Fruit fly (Drosophila melanogaster) whole organism, embryonic: ENCODE results near the gene Sirup.

Source experiments
- Atf6 ChIP-seq: fragments of 200-800 bp; sonication (Bioruptor generic); IDR thresholded peaks from 2 replicates; pipeline ENCODE4 v1.3.6; 2022; ENCODE audit warnings: missing biosample characterization, missing genetic modification characterization
- B-H1 ChIP-seq: fragments of 200-800 bp; sonication (Bioruptor generic); IDR thresholded peaks from 3 replicates; pipeline ENCODE4 v1.3.6; 2022; ENCODE audit warnings: missing biosample characterization, missing genetic modification characterization
- CG10543 ChIP-seq: fragments of 200-800 bp; sonication (Bioruptor generic); optimal IDR thresholded peaks from 3 replicates; lab custom pipeline; 2017; ENCODE audit warnings: missing biosample characterization, mild to moderate bottlenecking, missing genetic modification characterization, moderate library complexity
- CG12155 ChIP-seq: fragments of 200-800 bp; sonication (Bioruptor generic); optimal IDR thresholded peaks from 3 replicates; lab custom pipeline; 2016; ENCODE audit warnings: missing biosample characterization, missing genetic modification characterization
- CG12391 ChIP-seq: fragments of 200-800 bp; sonication (Bioruptor generic); optimal IDR thresholded peaks from 3 replicates; lab custom pipeline; 2018; ENCODE audit warnings: missing biosample characterization, mild to moderate bottlenecking, missing genetic modification characterization, moderate library complexity
- CG13296 ChIP-seq: fragments of 200-800 bp; sonication (Bioruptor generic); optimal IDR thresholded peaks from 3 replicates; lab custom pipeline; 2018; ENCODE audit warnings: missing biosample characterization, mild to moderate bottlenecking, missing genetic modification characterization
- CG14441 ChIP-seq: fragments of 200-800 bp; sonication (Bioruptor generic); IDR thresholded peaks from 2 replicates; pipeline ENCODE4 v1.3.6; 2022; ENCODE audit warnings: missing biosample characterization, missing genetic modification characterization
- CG14710 ChIP-seq: fragments of 200-800 bp; sonication (Bioruptor generic); optimal IDR thresholded peaks from 3 replicates; lab custom pipeline; 2019; ENCODE audit warnings: missing biosample characterization, mild to moderate bottlenecking, missing genetic modification characterization, moderate library complexity
- CG14965 ChIP-seq: fragments of 200-800 bp; sonication (Bioruptor generic); optimal IDR thresholded peaks from 2 replicates; lab custom pipeline; 2016; ENCODE audit warnings: missing biosample characterization, missing genetic modification characterization, borderline replicate concordance
- CG17568 ChIP-seq: fragments of 200-800 bp; sonication (Bioruptor generic); optimal IDR thresholded peaks from 2 replicates; lab custom pipeline; 2018; ENCODE audit warnings: missing biosample characterization, mild to moderate bottlenecking, missing genetic modification characterization, moderate library complexity
- CG3065 ChIP-seq: fragments of 200-800 bp; sonication (Bioruptor generic); optimal IDR thresholded peaks from 2 replicates; lab custom pipeline; 2016; ENCODE audit warnings: missing biosample characterization, missing genetic modification characterization
- CG34422 ChIP-seq: fragments of 200-800 bp; sonication (Bioruptor generic); IDR thresholded peaks from 3 replicates; pipeline ENCODE4 v1.3.6; 2022; ENCODE audit warnings: missing biosample characterization, missing genetic modification characterization
- CG4360 ChIP-seq: fragments of 200-800 bp; sonication (Bioruptor generic); IDR thresholded peaks from 2 replicates; pipeline ENCODE4 v1.3.6; 2022; ENCODE audit warnings: missing biosample characterization, missing genetic modification characterization
- CG6689 ChIP-seq: fragments of 200-800 bp; sonication (Bioruptor generic); IDR thresholded peaks from 2 replicates; pipeline ENCODE4 v1.3.6; 2022; ENCODE audit warnings: missing biosample characterization, missing genetic modification characterization
- CG6791 ChIP-seq: fragments of 200-800 bp; sonication (Bioruptor generic); IDR thresholded peaks from 3 replicates; pipeline ENCODE4 v1.3.6; 2022; ENCODE audit warnings: missing biosample characterization, missing genetic modification characterization; ENCODE audit not compliant: partially characterized antibody
- CG7357 ChIP-seq: fragments of 200-800 bp; sonication (Bioruptor generic); IDR thresholded peaks from 3 replicates; pipeline ENCODE4 v1.3.6; 2022; ENCODE audit warnings: missing biosample characterization, missing genetic modification characterization
- CG9609 ChIP-seq: fragments of 200-800 bp; sonication (Bioruptor generic); optimal IDR thresholded peaks from 3 replicates; lab custom pipeline; 2016; ENCODE audit warnings: missing biosample characterization, missing genetic modification characterization
- Drgx ChIP-seq: fragments of 200-800 bp; sonication (Bioruptor generic); IDR thresholded peaks from 2 replicates; pipeline ENCODE4 v1.3.6; 2022; ENCODE audit warnings: missing biosample characterization, missing genetic modification characterization
- Fer1 ChIP-seq: fragments of 200-800 bp; sonication (Bioruptor generic); optimal IDR thresholded peaks from 2 replicates; lab custom pipeline; 2017; ENCODE audit warnings: missing biosample characterization, mild to moderate bottlenecking, missing genetic modification characterization
- H15 ChIP-seq: fragments of 200-800 bp; sonication (Bioruptor generic); IDR thresholded peaks from 3 replicates; pipeline ENCODE4 v1.3.6; 2022; ENCODE audit warnings: missing biosample characterization, missing genetic modification characterization
- Hr39 ChIP-seq: fragments of >200 bp; optimal IDR thresholded peaks from 2 replicates; lab custom pipeline; 2017
- Kr ChIP-seq: fragments of 200-800 bp; sonication (Bioruptor generic); optimal IDR thresholded peaks from 2 replicates; lab custom pipeline; 2017; ENCODE audit warnings: missing biosample characterization, mild to moderate bottlenecking, missing genetic modification characterization
- MTF-1 ChIP-seq: fragments of 200-800 bp; sonication (Bioruptor generic); optimal IDR thresholded peaks from 2 replicates; lab custom pipeline; 2018; ENCODE audit warnings: missing biosample characterization, mild to moderate bottlenecking, missing genetic modification characterization, borderline replicate concordance
- Mad ChIP-seq: fragments of 200-800 bp; sonication (Bioruptor generic); optimal IDR thresholded peaks from 2 replicates; lab custom pipeline; 2016; ENCODE audit warnings: missing biosample characterization, missing genetic modification characterization
- Med ChIP-seq: fragments of 200-800 bp; sonication (Bioruptor generic); peaks from one replicate; lab custom pipeline; 2016; ENCODE audit warnings: missing biosample characterization, missing genetic modification characterization, mild to moderate bottlenecking, inconsistent platforms, moderate library complexity
- Nf-YC ChIP-seq: fragments of 200-800 bp; optimal IDR thresholded peaks from 3 replicates; lab custom pipeline; 2019; ENCODE audit warnings: missing biosample characterization, mild to moderate bottlenecking, missing genetic modification characterization, moderate library complexity
- Rx ChIP-seq: fragments of 200-800 bp; sonication (Bioruptor generic); IDR thresholded peaks from 2 replicates; pipeline ENCODE4 v1.3.6; 2022; ENCODE audit warnings: missing biosample characterization, missing genetic modification characterization
- Sox100B ChIP-seq: fragments of 200-800 bp; sonication (Bioruptor generic); optimal IDR thresholded peaks from 3 replicates; lab custom pipeline; 2018; ENCODE audit warnings: missing biosample characterization, mild to moderate bottlenecking, missing genetic modification characterization
- Sry-δ ChIP-seq: fragments of 200-800 bp; sonication (Bioruptor generic); optimal IDR thresholded peaks from 2 replicates; lab custom pipeline; 2016; ENCODE audit warnings: missing biosample characterization, missing genetic modification characterization
- Xbp1 ChIP-seq: fragments of 200-800 bp; sonication (Bioruptor generic); optimal IDR thresholded peaks from 3 replicates; lab custom pipeline; 2016; ENCODE audit warnings: missing biosample characterization, mild to moderate bottlenecking, missing genetic modification characterization
- YL-1 ChIP-seq: fragments of 200-800 bp; sonication (Bioruptor generic); optimal IDR thresholded peaks from 3 replicates; lab custom pipeline; 2017; ENCODE audit warnings: missing biosample characterization, mild to moderate bottlenecking, missing genetic modification characterization
- ash1 ChIP-seq: fragments of 200-800 bp; sonication (Bioruptor generic); optimal IDR thresholded peaks from 2 replicates; lab custom pipeline; 2018; ENCODE audit warnings: missing biosample characterization, mild to moderate bottlenecking, missing genetic modification characterization
- bbx ChIP-seq: fragments of 200-800 bp; sonication (Bioruptor generic); IDR thresholded peaks from 2 replicates; pipeline ENCODE4 v1.3.6; 2022; ENCODE audit warnings: missing biosample characterization, missing genetic modification characterization; ENCODE audit not compliant: partially characterized antibody
- corto ChIP-seq: fragments of 200-800 bp; sonication (Bioruptor generic); optimal IDR thresholded peaks from 2 replicates; lab custom pipeline; 2016; ENCODE audit warnings: missing biosample characterization, mild to moderate bottlenecking, missing genetic modification characterization, moderate library complexity
- dimm ChIP-seq: fragments of 200-800 bp; sonication (Bioruptor generic); IDR thresholded peaks from 2 replicates; pipeline ENCODE4 v1.3.6; 2022; ENCODE audit warnings: missing biosample characterization, missing genetic modification characterization
- disco-r ChIP-seq: fragments of 200-800 bp; sonication (Bioruptor generic); optimal IDR thresholded peaks from 2 replicates; lab custom pipeline; 2016; ENCODE audit warnings: missing biosample characterization, missing genetic modification characterization
- dmrt11E ChIP-seq: fragments of 200-800 bp; sonication (Bioruptor generic); optimal IDR thresholded peaks from 3 replicates; lab custom pipeline; 2018; ENCODE audit warnings: missing biosample characterization, mild to moderate bottlenecking, missing genetic modification characterization, moderate library complexity
- fd102C ChIP-seq: fragments of 200-800 bp; sonication (Bioruptor generic); optimal IDR thresholded peaks from 2 replicates; lab custom pipeline; 2018; ENCODE audit warnings: missing biosample characterization, mild to moderate bottlenecking, missing genetic modification characterization, moderate library complexity
- fd3F ChIP-seq: fragments of 200-800 bp; sonication (Bioruptor generic); optimal IDR thresholded peaks from 2 replicates; lab custom pipeline; 2018; ENCODE audit warnings: missing biosample characterization, mild to moderate bottlenecking, missing genetic modification characterization, moderate library complexity
- gro ChIP-seq: fragments of 200-800 bp; sonication (Bioruptor generic); optimal IDR thresholded peaks from 2 replicates; lab custom pipeline; 2016; ENCODE audit warnings: missing biosample characterization, missing genetic modification characterization
- inv ChIP-seq: fragments of 200-800 bp; sonication (Bioruptor generic); IDR thresholded peaks from 2 replicates; pipeline ENCODE4 v1.3.6; 2022; ENCODE audit warnings: missing biosample characterization, missing genetic modification characterization; ENCODE audit not compliant: partially characterized antibody
- lilli ChIP-seq: fragments of 200-800 bp; sonication (Bioruptor generic); optimal IDR thresholded peaks from 3 replicates; lab custom pipeline; 2016; ENCODE audit warnings: missing biosample characterization, missing genetic modification characterization
- lmd ChIP-seq: fragments of 200-800 bp; sonication (Bioruptor generic); IDR thresholded peaks from 2 replicates; pipeline ENCODE4 v1.3.6; 2022; ENCODE audit warnings: missing biosample characterization, missing genetic modification characterization
- pfk ChIP-seq: fragments of 200-800 bp; sonication (Bioruptor generic); optimal IDR thresholded peaks from 2 replicates; lab custom pipeline; 2018; ENCODE audit warnings: missing biosample characterization, mild to moderate bottlenecking, missing genetic modification characterization, moderate library complexity
- phol ChIP-seq: fragments of 200-800 bp; sonication (Bioruptor generic); optimal IDR thresholded peaks from 3 replicates; lab custom pipeline; 2018; ENCODE audit warnings: missing biosample characterization, mild to moderate bottlenecking, missing genetic modification characterization, moderate library complexity
- pum ChIP-seq: fragments of 200-800 bp; sonication (Bioruptor generic); optimal IDR thresholded peaks from 2 replicates; lab custom pipeline; 2016; ENCODE audit warnings: missing biosample characterization, missing genetic modification characterization
- slp2 ChIP-seq: fragments of 200-800 bp; sonication (Bioruptor generic); optimal IDR thresholded peaks from 2 replicates; lab custom pipeline; 2016; ENCODE audit warnings: missing biosample characterization, missing genetic modification characterization
- tgo ChIP-seq: fragments of 200-800 bp; sonication (Bioruptor generic); IDR thresholded peaks from 3 replicates; pipeline ENCODE4 v1.3.6; 2022; ENCODE audit warnings: missing biosample characterization, missing genetic modification characterization
- tio ChIP-seq: fragments of 200-800 bp; sonication (Bioruptor generic); optimal IDR thresholded peaks from 2 replicates; lab custom pipeline; 2017; ENCODE audit warnings: missing biosample characterization, missing genetic modification characterization, inconsistent platforms
- ttk ChIP-seq: fragments of 200-800 bp; sonication (Bioruptor generic); IDR thresholded peaks from 2 replicates; pipeline ENCODE4 v2.1.2; 2022; ENCODE audit warnings: missing biosample characterization, missing genetic modification characterization
- usp ChIP-seq: fragments of >200 bp; optimal IDR thresholded peaks from 2 replicates; lab custom pipeline; 2017; ENCODE audit warnings: missing biosample characterization, missing genetic modification characterization

Sirup gene

DNA sequence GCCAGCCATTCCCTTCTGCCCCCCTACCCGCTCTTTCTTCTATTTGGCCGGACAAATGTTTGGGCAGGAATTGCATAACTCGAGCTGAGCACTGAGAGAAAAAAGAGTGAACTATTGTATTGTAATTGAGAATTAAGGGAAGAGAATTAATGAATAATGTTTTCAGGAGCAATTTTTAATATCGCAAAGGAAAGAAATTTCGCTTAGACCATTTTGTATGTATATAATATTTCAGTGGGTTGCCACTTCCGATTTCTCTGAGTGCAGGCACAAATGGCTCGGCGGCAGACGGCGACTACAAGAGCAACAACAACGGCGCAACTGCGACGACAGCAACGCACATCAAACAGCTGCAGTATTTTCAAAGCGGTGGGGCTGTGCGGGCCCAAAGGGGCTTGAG is 34.1 kb upstream of the Sirup start (continued):
- peak; percentile 41 for TF ChIP-seq CG12155
- TF ChIP-seq Nf-YC, result peak; percentile 13
- TF ChIP-seq gro (GFP tag; lab: Kevin White, UChicago), result no peak
- no peak for TF ChIP-seq bbx (GFP tag; lab: Robert Waterston, UW)
- peak; percentile 74; the same call in 2 of the 3 replicates for TF ChIP-seq CG7357
- peak; percentile 69 for TF ChIP-seq slp2 (GFP tag; lab: Kevin White, UChicago)
- TF ChIP-seq MTF-1 (GFP tag; lab: Kevin White, UChicago), result peak; percentile 26
- no peak for TF ChIP-seq usp (GFP tag; lab: Kevin White, UChicago)
- TF ChIP-seq dmrt11E, result peak; percentile 29
- peak; percentile 62 for TF ChIP-seq tio (GFP tag; lab: Kevin White, UChicago)
- TF ChIP-seq pum (GFP tag; lab: Kevin White, UChicago), result peak; percentile 73
- TF ChIP-seq lilli, result peak; percentile 62
- no peak for TF ChIP-seq pfk (GFP tag; lab: Kevin White, UChicago)
- TF ChIP-seq Rx (GFP tag; lab: Robert Waterston, UW), result peak; percentile 76
- no peak for TF ChIP-seq CG14965 (GFP tag; lab: Kevin White, UChicago)
- no peak for TF ChIP-seq corto (GFP tag; lab: Kevin White, UChicago)
- no peak for TF ChIP-seq CG10543
- TF ChIP-seq Med (GFP tag; lab: Kevin White, UChicago), result peak; percentile 92
- peak; percentile 84 for TF ChIP-seq CG6689 (GFP tag; lab: Robert Waterston, UW)
- peak; percentile 36 for TF ChIP-seq disco-r
- peak; percentile 49 for TF ChIP-seq fd3F (GFP tag; lab: Kevin White, UChicago)
- peak; percentile 42 for TF ChIP-seq CG13296 (GFP tag; lab: Kevin White, UChicago)
- peak; percentile 87 for TF ChIP-seq ttk
- TF ChIP-seq Drgx (GFP tag; lab: Robert Waterston, UW), result peak; percentile 93
- TF ChIP-seq CG9609, result peak; percentile 51
- TF ChIP-seq Sry-δ (GFP tag; lab: Kevin White, UChicago), result peak; percentile 18
- peak; percentile 78 for TF ChIP-seq CG12391 (tag; lab: Kevin White, UChicago)
- no peak for TF ChIP-seq CG6791
- no peak for TF ChIP-seq ash1 (GFP tag; lab: Kevin White, UChicago)
- peak; percentile 83 for TF ChIP-seq CG14441
- TF ChIP-seq B-H1, result peak; percentile 77
- TF ChIP-seq Sox100B (GFP tag; lab: Kevin White, UChicago), result peak; percentile 63
- TF ChIP-seq lmd (GFP tag; lab: Robert Waterston, UW), result peak; percentile 78
- TF ChIP-seq dimm (GFP tag; lab: Robert Waterston, UW), result peak; percentile 43
- TF ChIP-seq Kr (GFP tag; lab: Kevin White, UChicago), result no peak
- peak; percentile 69 for TF ChIP-seq phol (tag; lab: Kevin White, UChicago)
- peak; percentile 67 for TF ChIP-seq Mad
- peak; percentile 10 for TF ChIP-seq CG14710 (tag; lab: Kevin White, UChicago)
- TF ChIP-seq CG3065 (GFP tag; lab: Kevin White, UChicago), result peak; percentile 55
- peak; percentile 54 for TF ChIP-seq Fer1
- TF ChIP-seq YL-1 (GFP tag; lab: Kevin White, UChicago), result no peak
- peak; percentile 53 for TF ChIP-seq CG17568 (GFP tag; lab: Kevin White, UChicago)
- peak; percentile 82 for TF ChIP-seq CG34422 (GFP tag; lab: Robert Waterston, UW)
- TF ChIP-seq Atf6 (GFP tag; lab: Robert Waterston, UW), result peak; percentile 68
- no peak for TF ChIP-seq inv (GFP tag; lab: Robert Waterston, UW)
- no peak for TF ChIP-seq Hr39 (lab: Kevin White, UChicago)
- peak; percentile 79 for TF ChIP-seq Xbp1 (GFP tag; lab: Kevin White, UChicago)
- TF ChIP-seq CG4360 (GFP tag; lab: Robert Waterston, UW), result peak; percentile 53; the same call in 1 of the 2 replicates
- peak; percentile 87 for TF ChIP-seq tgo (GFP tag; lab: Robert Waterston, UW)
- no peak for TF ChIP-seq fd102C
- peak; percentile 58; the same call in 2 of the 3 replicates for TF ChIP-seq H15
